Worm (Caenorhabditis elegans) whole organism, L2 larva: ENCODE data around the gene argk-1.

Experiments
- F13H6.1 ChIP-seq: sonication (generic microtip); optimal IDR thresholded peaks from 2 replicates; lab custom pipeline; 2016; ENCODE audit warnings: missing genetic modification characterization, missing compliant biosample characterization
- Y55F3AM.14 ChIP-seq: fragments of 200-800 bp; sonication (Bioruptor generic); optimal IDR thresholded peaks from 2 replicates; lab custom pipeline; 2018; ENCODE audit warnings: mild to moderate bottlenecking, missing genetic modification characterization, missing compliant biosample characterization
- ZK546.5 ChIP-seq: sonication (generic microtip); optimal IDR thresholded peaks from 2 replicates; lab custom pipeline; 2017; ENCODE audit warnings: missing biosample characterization, missing genetic modification characterization
- aly-2 ChIP-seq: fragments of 150-350 bp; optimal IDR thresholded peaks from 2 replicates; lab custom pipeline; 2014; ENCODE audit warnings: missing biosample characterization, missing genetic modification characterization
- blmp-1 ChIP-seq: sonication (generic microtip); optimal IDR thresholded peaks from 2 replicates; lab custom pipeline; 2017; ENCODE audit warnings: missing genetic modification characterization, mild to moderate bottlenecking, missing compliant biosample characterization, antibody characterized with exemption, moderate library complexity; ENCODE audit not compliant: insufficient read depth
- ceh-16 ChIP-seq: fragments of 150-350 bp; optimal IDR thresholded peaks from 2 replicates; lab custom pipeline; 2014; ENCODE audit warnings: missing biosample characterization, missing genetic modification characterization
- crh-2 ChIP-seq: sonication (generic microtip); optimal IDR thresholded peaks from 2 replicates; lab custom pipeline; 2017; ENCODE audit warnings: missing biosample characterization, missing genetic modification characterization
- elt-3 ChIP-seq: sonication (generic microtip); optimal IDR thresholded peaks from 2 replicates; lab custom pipeline; 2017; ENCODE audit warnings: missing biosample characterization, missing genetic modification characterization
- lin-39 ChIP-seq: fragments of 150-350 bp; optimal IDR thresholded peaks from 2 replicates; lab custom pipeline; 2014; ENCODE audit warnings: missing biosample characterization, missing genetic modification reagents, missing genetic modification characterization
- mab-5 ChIP-seq: fragments of 150-350 bp; optimal IDR thresholded peaks from 2 replicates; lab custom pipeline; 2014; ENCODE audit warnings: missing biosample characterization, missing genetic modification characterization
- mdl-1 ChIP-seq, 2 experiments: fragments of 150-350 bp in 1 of 2; sonication (generic microtip) in 1 of 2; optimal IDR thresholded peaks; 2 replicates each; lab custom pipeline; 2017; ENCODE audit warnings: missing biosample characterization in 2 of 2, missing genetic modification characterization in 2 of 2
- nhr-12 ChIP-seq: fragments of 150-350 bp; optimal IDR thresholded peaks from 2 replicates; lab custom pipeline; 2014; ENCODE audit warnings: missing biosample characterization, missing genetic modification characterization
- nhr-129 ChIP-seq: fragments of 150-350 bp; optimal IDR thresholded peaks from 2 replicates; lab custom pipeline; 2014; ENCODE audit warnings: missing biosample characterization, missing genetic modification characterization
- nhr-23 ChIP-seq: fragments of 150-350 bp; optimal IDR thresholded peaks from 2 replicates; lab custom pipeline; 2014; ENCODE audit warnings: missing biosample characterization, missing genetic modification reagents, missing genetic modification characterization
- nhr-237 ChIP-seq: fragments of 150-350 bp; optimal IDR thresholded peaks from 2 replicates; lab custom pipeline; 2014; ENCODE audit warnings: missing biosample characterization, missing genetic modification characterization
- nhr-25 ChIP-seq: fragments of 150-350 bp; sonication (generic microtip); optimal IDR thresholded peaks from 3 replicates; lab custom pipeline; 2014; ENCODE audit warnings: missing biosample characterization, missing genetic modification characterization
- nhr-6 ChIP-seq: fragments of 150-350 bp; optimal IDR thresholded peaks from 2 replicates; lab custom pipeline; 2014; ENCODE audit warnings: missing biosample characterization, missing genetic modification characterization
- nhr-77 ChIP-seq: fragments of 150-350 bp; optimal IDR thresholded peaks from 2 replicates; lab custom pipeline; 2014; ENCODE audit warnings: missing biosample characterization, missing genetic modification characterization
- sem-4 ChIP-seq: fragments of 150-350 bp; optimal IDR thresholded peaks from 2 replicates; lab custom pipeline; 2014; ENCODE audit warnings: missing biosample characterization, missing genetic modification reagents, missing genetic modification characterization
- sma-9 ChIP-seq, 2 experiments: fragments of 150-350 bp in 1 of 2; sonication (generic microtip) in 1 of 2; optimal IDR thresholded peaks; 2 replicates each; lab custom pipeline; 2014 to 2016; ENCODE audit warnings: missing genetic modification characterization in 2 of 2, mild to moderate bottlenecking in 1 of 2, missing biosample characterization in 1 of 2, missing compliant biosample characterization in 1 of 2, missing genetic modification reagents in 1 of 2, moderate library complexity in 1 of 2
- snpc-4 ChIP-seq: fragments of 150-350 bp; optimal IDR thresholded peaks from 2 replicates; lab custom pipeline; 2014; ENCODE audit warnings: missing biosample characterization, missing genetic modification characterization
- unc-55 ChIP-seq: fragments of 150-350 bp; sonication (generic microtip); optimal IDR thresholded peaks from 3 replicates; lab custom pipeline; 2014; ENCODE audit warnings: missing biosample characterization, missing genetic modification reagents, missing genetic modification characterization
- zag-1 ChIP-seq: fragments of 150-350 bp; optimal IDR thresholded peaks from 2 replicates; lab custom pipeline; 2014; ENCODE audit warnings: missing biosample characterization, missing genetic modification characterization
- ztf-1 ChIP-seq: fragments of 200-800 bp; sonication (Bioruptor generic); conservative IDR thresholded peaks from 2 replicates; pipeline ENCODE4 v1.3.6; 2022; ENCODE audit warnings: missing genetic modification characterization, missing compliant biosample characterization
- ztf-4 ChIP-seq: fragments of 150-350 bp; optimal IDR thresholded peaks from 2 replicates; lab custom pipeline; 2014; ENCODE audit warnings: missing biosample characterization, missing genetic modification characterization

The argk-1 gene

ce11 chrV:16153375-16153774, 49.7 kb downstream of the argk-1 start, which contains the start of gene str-254:
Gene str-254, minus strand, starts transcription at chrV:16153475.
- TF ChIP-seq elt-3 (tag; lab: Kevin White, UChicago) = no peak
- TF ChIP-seq ztf-1 (GFP tag; lab: Robert Waterston, UW) = no peak
- TF ChIP-seq snpc-4 = no peak
- TF ChIP-seq nhr-25 (tag; lab: Kevin White, UChicago) = no peak
- TF ChIP-seq nhr-237 (tag; lab: Kevin White, UChicago) = no peak
- TF ChIP-seq sem-4 (tag; lab: Kevin White, UChicago) = no peak
- TF ChIP-seq nhr-129 (tag; lab: Kevin White, UChicago) = no peak
- TF ChIP-seq nhr-23 (tag; lab: Kevin White, UChicago) = no peak
- TF ChIP-seq F13H6.1 = no peak
- TF ChIP-seq sma-9 (GFP tag; optimal IDR thresholded peaks at IDR 0.05; lab: Kevin White, UChicago) = no peak
- no peak for TF ChIP-seq sma-9 (tag; optimal IDR thresholded peaks at IDR 0.05; lab: Kevin White, UChicago)
- TF ChIP-seq Y55F3AM.14 (GFP tag; lab: Kevin White, UChicago) = no peak
- TF ChIP-seq lin-39 (tag; lab: Kevin White, UChicago) = no peak
- TF ChIP-seq aly-2 = no peak
- no peak for TF ChIP-seq ZK546.5
- no peak for TF ChIP-seq unc-55 (GFP tag; lab: Kevin White, UChicago)
- no peak for TF ChIP-seq nhr-6 (tag; lab: Kevin White, UChicago)
- no peak for TF ChIP-seq ceh-16 (tag; lab: Kevin White, UChicago)
- TF ChIP-seq ztf-4 (tag; lab: Kevin White, UChicago) = no peak

ce11 chrV:16155111-16155510, 51.4 kb downstream of the argk-1 start, which contains the start of gene str-97:
Gene str-97, minus strand, starts transcription at chrV:16155211.
- TF ChIP-seq mab-5 (no peak), nhr-23 (tag; lab: Kevin White, UChicago) (no peak), ztf-4 (tag; lab: Kevin White, UChicago) (no peak), zag-1 (tag; lab: Kevin White, UChicago) (no peak), blmp-1 (tag; lab: Kevin White, UChicago) (no peak), nhr-77 (tag; lab: Kevin White, UChicago) (no peak), nhr-12 (tag; lab: Kevin White, UChicago) (no peak), mdl-1 (tag; optimal IDR thresholded peaks at IDR 0.05; lab: Kevin White, UChicago) (no peak), nhr-129 (tag; lab: Kevin White, UChicago) (no peak), crh-2 (no peak)
